Worm (Caenorhabditis elegans): ENCODE data around the gene oac-21.

ce11 chrIV:3878283-3878938, 10.7 kb upstream of the oac-21 start, which contains the start of gene F37C4.6:
- TF ChIP-seq rnt-1 (tag; optimal IDR thresholded peaks at IDR 0.05) = no peak
- no peak for TF ChIP-seq ceh-19 (GFP tag; optimal IDR thresholded peaks at IDR 0.05)
- no peak for TF ChIP-seq tbx-2 (tag; optimal IDR thresholded peaks at IDR 0.05)
- TF ChIP-seq ceh-34 (tag; optimal IDR thresholded peaks at IDR 0.05) = no peak
- TF ChIP-seq sox-2 (GFP tag; IDR thresholded peaks at IDR 0.05) = no peak
- TF ChIP-seq sox-4 (tag; optimal IDR thresholded peaks at IDR 0.05) = no peak
- no peak for TF ChIP-seq ceh-30 (tag; optimal IDR thresholded peaks at IDR 0.05)
- TF ChIP-seq unc-3 (GFP tag; conservative IDR thresholded peaks at IDR 0.05) = no peak
- TF ChIP-seq unc-3 (tag; optimal IDR thresholded peaks at IDR 0.05) = no peak
- TF ChIP-seq pha-2 (tag; optimal IDR thresholded peaks at IDR 0.05) = no peak
- TF ChIP-seq ceh-6 (GFP tag; optimal IDR thresholded peaks at IDR 0.05) = no peak
- no peak for TF ChIP-seq C08G9.2 (tag; optimal IDR thresholded peaks at IDR 0.05)
- no peak for TF ChIP-seq dve-1 (tag; optimal IDR thresholded peaks at IDR 0.05)
- no peak for TF ChIP-seq F13H6.1 (tag; optimal IDR thresholded peaks at IDR 0.05)
